Fruit fly (Drosophila melanogaster): ENCODE measurements around the gene ATPsynCF6.

DNA sequence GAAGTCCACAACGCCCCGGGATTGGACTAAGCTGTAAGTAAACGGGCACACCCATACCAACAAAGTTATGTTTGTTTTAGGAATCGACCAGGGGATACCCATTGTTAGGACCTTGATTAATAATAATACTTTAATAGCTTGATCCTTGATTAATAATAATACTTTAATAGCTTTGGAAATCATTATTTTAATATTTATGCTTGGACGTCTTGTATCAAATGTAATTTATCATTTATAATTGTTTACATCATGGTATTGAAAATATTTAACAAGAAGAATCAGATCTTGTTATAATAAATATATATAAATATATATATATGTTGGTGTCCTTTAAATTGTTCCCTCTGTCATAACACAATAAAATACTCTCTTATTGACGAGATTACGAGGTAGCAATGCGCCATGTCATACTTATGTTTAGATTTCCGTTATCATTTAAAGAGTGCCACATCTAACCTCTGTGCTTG lies 1.1 kb upstream of the ATPsynCF6 start:
- no peak for TF ChIP-seq dl (GFP tag; optimal IDR thresholded peaks at IDR 0.05; ENCODE audit: insufficient read depth in 1 of 2, partially characterized antibody in 2 of 2)
- TF ChIP-seq N (GFP tag; optimal IDR thresholded peaks at IDR 0.05), result no peak
- peak; percentile 27 for TF ChIP-seq fru (GFP tag; optimal IDR thresholded peaks at IDR 0.05)
- no peak for TF ChIP-seq Dfd (GFP tag; optimal IDR thresholded peaks at IDR 0.05)
- no peak for TF ChIP-seq Jra (GFP tag; optimal IDR thresholded peaks at IDR 0.05)
- TF ChIP-seq sv (GFP tag; optimal IDR thresholded peaks at IDR 0.05), result peak; percentile 38
- peak; percentile 53 for TF ChIP-seq woc (GFP tag; optimal IDR thresholded peaks at IDR 0.05)
- no peak for TF ChIP-seq pan (optimal IDR thresholded peaks at IDR 0.05)
- TF ChIP-seq psq (GFP tag; optimal IDR thresholded peaks at IDR 0.05), result peak; percentile 78
- TF ChIP-seq Abd-B (GFP tag; optimal IDR thresholded peaks at IDR 0.05), result no peak
- no peak for TF ChIP-seq Dif (GFP tag; optimal IDR thresholded peaks at IDR 0.05; ENCODE audit: partially characterized antibody)
- peak; percentile 68 for TF ChIP-seq h (GFP tag; optimal IDR thresholded peaks at IDR 0.05)
- peak; percentile 28 for TF ChIP-seq dmrt93B (GFP tag; optimal IDR thresholded peaks at IDR 0.05)
